Worm (Caenorhabditis elegans): Measurements from ENCODE around the gene C04A2.15.

The C04A2.15 gene

ce11 chrII:6823233-6823632 lies 28.8 kb upstream of the C04A2.15 start:
- peak; percentile 53 for TF ChIP-seq crh-2 (tag; optimal IDR thresholded peaks at IDR 0.05)
- TF ChIP-seq peb-1 (tag; optimal IDR thresholded peaks at IDR 0.05): no peak
- TF ChIP-seq R02D3.7 (tag; optimal IDR thresholded peaks at IDR 0.05): no peak
- peak; percentile 23 for TF ChIP-seq ztf-4 (tag; optimal IDR thresholded peaks at IDR 0.05)
- peak; percentile 68 for TF ChIP-seq F13H6.1 (tag; optimal IDR thresholded peaks at IDR 0.05)
- no peak for TF ChIP-seq elt-3 (tag; optimal IDR thresholded peaks at IDR 0.05)
- peak; percentile 63 for TF ChIP-seq nhr-129 (tag; optimal IDR thresholded peaks at IDR 0.05)
- no peak for TF ChIP-seq ztf-1 (GFP tag; conservative IDR thresholded peaks at IDR 0.05)
- peak; percentile 78 for TF ChIP-seq sma-9 (GFP tag; optimal IDR thresholded peaks at IDR 0.05)
- TF ChIP-seq sma-9 (tag; optimal IDR thresholded peaks at IDR 0.05): no peak
- peak in 1 of 2 experiments; percentile 29 for TF ChIP-seq mdl-1 (tag; optimal IDR thresholded peaks at IDR 0.05)
- no peak for TF ChIP-seq alr-1 (tag; optimal IDR thresholded peaks at IDR 0.05)
- no peak for TF ChIP-seq nhr-77 (tag; optimal IDR thresholded peaks at IDR 0.05)
- TF ChIP-seq ztf-11 (tag; optimal IDR thresholded peaks at IDR 0.05): no peak
- peak; percentile 92 for TF ChIP-seq mab-5 (tag; optimal IDR thresholded peaks at IDR 0.05)
- TF ChIP-seq ceh-82 (tag; optimal IDR thresholded peaks at IDR 0.05): no peak
- TF ChIP-seq snpc-4 (tag; optimal IDR thresholded peaks at IDR 0.05): peak; percentile 31
- TF ChIP-seq egl-27 (tag; optimal IDR thresholded peaks at IDR 0.05): no peak
- peak; percentile 31 for TF ChIP-seq C34F6.9 (tag; optimal IDR thresholded peaks at IDR 0.05)
- no peak for TF ChIP-seq nhr-23 (tag; optimal IDR thresholded peaks at IDR 0.05)
- TF ChIP-seq lsy-2 (tag; optimal IDR thresholded peaks at IDR 0.05): peak in 1 of 2 experiments; percentile 53
- no peak for TF ChIP-seq nhr-11 (tag; optimal IDR thresholded peaks at IDR 0.05)
- no peak for TF ChIP-seq skn-1 (tag; optimal IDR thresholded peaks at IDR 0.05)
- TF ChIP-seq unc-39 (tag; optimal IDR thresholded peaks at IDR 0.05): no peak
- no peak for TF ChIP-seq aly-2 (tag; optimal IDR thresholded peaks at IDR 0.05)
- TF ChIP-seq nhr-10 (tag; optimal IDR thresholded peaks at IDR 0.05): no peak
- no peak for TF ChIP-seq mbf-1 (tag; optimal IDR thresholded peaks at IDR 0.05)
- no peak for TF ChIP-seq lin-11 (tag; optimal IDR thresholded peaks at IDR 0.05)
- no peak for TF ChIP-seq nhr-12 (tag; optimal IDR thresholded peaks at IDR 0.05)
- TF ChIP-seq unc-55 (GFP tag; optimal IDR thresholded peaks at IDR 0.05): no peak
- TF ChIP-seq gmeb-1 (tag; optimal IDR thresholded peaks at IDR 0.05): no peak
- TF ChIP-seq blmp-1 (tag; optimal IDR thresholded peaks at IDR 0.05; ENCODE audit: insufficient read depth): no peak
- peak; percentile 88 for TF ChIP-seq sem-4 (tag; optimal IDR thresholded peaks at IDR 0.05)
- TF ChIP-seq ZK546.5 (tag; optimal IDR thresholded peaks at IDR 0.05): no peak
- peak; percentile 8 for TF ChIP-seq Y55F3AM.14 (GFP tag; optimal IDR thresholded peaks at IDR 0.05)
- TF ChIP-seq lin-39 (tag; optimal IDR thresholded peaks at IDR 0.05): peak; percentile 46
- TF ChIP-seq nhr-21 (tag; optimal IDR thresholded peaks at IDR 0.05): no peak
- TF ChIP-seq zag-1 (tag; optimal IDR thresholded peaks at IDR 0.05): peak; percentile 22
- peak; percentile 80 for TF ChIP-seq nhr-25 (tag; optimal IDR thresholded peaks at IDR 0.05)
- no peak for TF ChIP-seq elt-1 (tag; optimal IDR thresholded peaks at IDR 0.05)
- no peak for TF ChIP-seq fos-1 (tag; optimal IDR thresholded peaks at IDR 0.05)
- TF ChIP-seq dmd-4 (tag; optimal IDR thresholded peaks at IDR 0.05): no peak
- no peak for TF ChIP-seq nhr-237 (tag; optimal IDR thresholded peaks at IDR 0.05)
- peak; percentile 92 for TF ChIP-seq unc-62 (GFP tag; optimal IDR thresholded peaks at IDR 0.05)
- TF ChIP-seq ama-1 (optimal IDR thresholded peaks at IDR 0.05): no peak
- no peak for TF ChIP-seq lin-13 (GFP tag; optimal IDR thresholded peaks at IDR 0.05)
- TF ChIP-seq ceh-16 (tag; optimal IDR thresholded peaks at IDR 0.05): peak; percentile 72
- no peak for TF ChIP-seq nhr-6 (tag; optimal IDR thresholded peaks at IDR 0.05)
- no peak for TF ChIP-seq sma-3 (GFP tag; optimal IDR thresholded peaks at IDR 0.05)
